Fruit fly (Drosophila melanogaster) whole organism: Measurements from ENCODE around the gene CG10324.

Experiments used
- CG8478 ChIP-seq: fragments of >200 bp; optimal IDR thresholded peaks from 2 replicates; lab custom pipeline; 2018; ENCODE audit warnings: inconsistent platforms
- Dll ChIP-seq: fragments of >200 bp; optimal IDR thresholded peaks from 2 replicates; lab custom pipeline; 2017
- EcR ChIP-seq, 2 experiments: fragments of >200 bp; optimal IDR thresholded peaks; 2 replicates each; lab custom pipeline; 2017; ENCODE audit warnings: missing biosample characterization in 2 of 2, missing genetic modification characterization in 2 of 2, missing genetic modification reagents in 2 of 2
- psq ChIP-seq: fragments of >200 bp; optimal IDR thresholded peaks from 2 replicates; lab custom pipeline; 2017
- usp ChIP-seq: fragments of >200 bp; optimal IDR thresholded peaks from 2 replicates; lab custom pipeline; 2017; ENCODE audit warnings: missing biosample characterization, missing genetic modification characterization, mixed read lengths

- TF ChIP-seq EcR (GFP tag; optimal IDR thresholded peaks at IDR 0.05; lab: Kevin White, UChicago) (no peak), CG8478 (lab: Kevin White, UChicago) (no peak), psq (lab: Kevin White, UChicago) (no peak), usp (GFP tag; lab: Kevin White, UChicago) (no peak), Dll (lab: Kevin White, UChicago) (no peak)
Measured at dm6 chr3R:16673184-16673583, 26.4 kb upstream of the CG10324 start.
